Fruit fly (Drosophila melanogaster): ENCODE data around the gene Cpsf6.

Cpsf6 gene

DNA sequence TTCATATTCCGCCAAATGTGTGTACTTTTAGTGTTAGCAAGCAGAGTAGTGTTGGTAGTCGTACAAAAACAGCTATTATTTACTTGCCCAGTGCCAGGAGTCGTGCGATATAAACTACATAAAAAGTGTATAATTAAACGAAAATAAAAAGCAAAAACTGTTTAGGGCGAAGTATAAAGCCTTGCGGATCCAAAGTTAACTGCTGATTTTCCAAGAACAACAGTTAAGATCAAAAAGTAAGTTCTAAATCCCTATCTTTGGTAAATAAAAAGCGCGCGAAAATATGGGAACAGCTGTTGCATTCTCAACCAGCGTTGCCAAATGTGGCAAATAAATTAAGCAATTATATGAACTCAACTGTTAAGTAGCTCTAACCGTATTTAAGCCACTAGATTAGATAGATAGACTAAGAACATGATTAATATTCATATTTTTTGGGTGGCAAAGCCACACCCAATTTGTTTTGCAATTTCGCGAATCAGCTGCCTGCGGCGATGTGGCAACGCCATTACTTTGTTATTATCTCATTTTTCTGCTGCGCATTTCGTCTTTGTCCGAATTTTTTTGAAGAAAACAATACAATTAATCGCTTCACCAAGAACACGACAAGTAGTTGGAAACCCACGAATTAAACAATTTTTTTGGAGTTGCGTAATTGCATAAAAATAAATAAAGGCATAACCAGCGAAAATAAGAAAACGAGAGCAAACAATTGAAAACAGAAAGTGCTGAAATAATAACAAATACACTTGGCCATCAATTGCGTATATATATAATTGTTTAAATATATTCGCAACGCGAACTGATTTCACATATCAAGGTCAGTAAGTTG is 25.2 kb upstream of the Cpsf6 start, which contains the start of the genes Prim1 and CG7083 (continued):
- TF ChIP-seq usp (GFP tag; optimal IDR thresholded peaks at IDR 0.05) (no peak), tai (GFP tag; optimal IDR thresholded peaks at IDR 0.05) (no peak), ey (GFP tag; optimal IDR thresholded peaks at IDR 0.05) (peak; percentile 65), jim (GFP tag; optimal IDR thresholded peaks at IDR 0.05) (no peak), dmrt93B (GFP tag; optimal IDR thresholded peaks at IDR 0.05) (no peak), sv (GFP tag; optimal IDR thresholded peaks at IDR 0.05) (peak; percentile 42), h (GFP tag; optimal IDR thresholded peaks at IDR 0.05) (peak; percentile 75), Dfd (GFP tag; optimal IDR thresholded peaks at IDR 0.05) (no peak), CrebA (GFP tag; optimal IDR thresholded peaks at IDR 0.05; ENCODE audit: borderline replicate concordance) (no peak), brk (GFP tag; optimal IDR thresholded peaks at IDR 0.05) (no peak), GATAd (GFP tag; optimal IDR thresholded peaks at IDR 0.05) (peak; percentile 38), Rel (GFP tag; optimal IDR thresholded peaks at IDR 0.05) (no peak), Rel (tag; optimal IDR thresholded peaks at IDR 0.05) (peak; percentile 96), HLH106 (tag; optimal IDR thresholded peaks at IDR 0.05) (peak; percentile 67), Vsx2 (GFP tag; optimal IDR thresholded peaks at IDR 0.05; ENCODE audit: partially characterized antibody) (no peak), woc (GFP tag; optimal IDR thresholded peaks at IDR 0.05) (peak; percentile 47), fru (GFP tag; optimal IDR thresholded peaks at IDR 0.05) (peak; percentile 83), Hr83 (GFP tag; optimal IDR thresholded peaks at IDR 0.05; ENCODE audit: poor library complexity, severe bottlenecking) (peak; percentile 21)

DNA sequence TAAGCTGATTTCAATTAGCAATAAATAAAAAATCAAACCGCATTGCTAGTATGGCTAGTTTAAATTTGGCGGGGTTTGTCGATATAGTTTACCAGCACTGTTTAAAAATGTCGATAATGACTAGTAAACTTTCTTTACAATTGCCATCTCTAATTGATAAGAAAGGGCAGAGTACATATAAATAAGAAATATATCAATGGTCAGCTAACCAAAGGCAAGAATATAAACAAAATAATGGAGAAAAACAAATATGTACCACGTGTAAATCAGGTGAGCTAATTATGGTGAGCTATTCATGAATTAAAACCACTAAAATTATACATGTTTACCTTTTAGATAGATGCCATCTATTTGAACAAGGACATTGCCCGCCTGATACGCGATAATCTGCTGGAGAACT is 23.6 kb upstream of the Cpsf6 start, which contains the start of gene Pex2:
Gene Pex2, plus strand, starts transcription at position 131 of the 400 bp plus-strand sequence.
- TF ChIP-seq br (GFP tag; optimal IDR thresholded peaks at IDR 0.05) (no peak), HLH106 (tag; optimal IDR thresholded peaks at IDR 0.05) (peak; percentile 9), OdsH (GFP tag; optimal IDR thresholded peaks at IDR 0.05) (peak; percentile 21), sage (GFP tag; optimal IDR thresholded peaks at IDR 0.05) (peak; percentile 33), fru (GFP tag; optimal IDR thresholded peaks at IDR 0.05) (peak; percentile 34), Hnf4 (GFP tag; optimal IDR thresholded peaks at IDR 0.05) (peak; percentile 75), brk (GFP tag; optimal IDR thresholded peaks at IDR 0.05) (peak; percentile 60), psq (GFP tag; optimal IDR thresholded peaks at IDR 0.05) (peak; percentile 22), Mio (GFP tag; optimal IDR thresholded peaks at IDR 0.05) (no peak), GATAd (GFP tag; optimal IDR thresholded peaks at IDR 0.05) (peak; percentile 30), Jra (GFP tag; optimal IDR thresholded peaks at IDR 0.05) (peak; percentile 9)

DNA sequence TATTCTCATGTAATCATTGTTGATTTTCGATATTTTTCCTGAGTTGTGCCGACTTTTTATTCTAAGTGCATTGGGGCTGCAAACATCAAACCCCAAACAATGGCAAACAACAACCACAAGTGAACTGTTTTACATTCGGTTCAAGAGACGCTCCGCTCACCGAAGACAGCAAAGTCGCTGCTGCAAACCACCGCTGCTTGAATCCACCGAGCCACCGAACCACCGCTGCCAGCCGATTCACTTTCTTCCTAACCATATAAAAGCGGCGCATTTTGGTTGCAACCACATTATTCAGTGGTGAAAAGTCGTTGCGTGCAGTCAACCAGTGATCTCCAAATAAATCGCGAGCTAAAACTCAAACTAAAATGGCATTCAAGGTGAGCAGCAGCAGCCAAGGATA is 21.1 kb upstream of the Cpsf6 start, which contains the start of gene Cpr66Cb:
Gene Cpr66Cb, plus strand, starts transcription at position 301 of the 400 bp plus-strand sequence.
- TF ChIP-seq GATAd (GFP tag; optimal IDR thresholded peaks at IDR 0.05) (no peak), tai (GFP tag; optimal IDR thresholded peaks at IDR 0.05) (no peak), usp (GFP tag; optimal IDR thresholded peaks at IDR 0.05) (no peak), Abd-B (GFP tag; optimal IDR thresholded peaks at IDR 0.05) (no peak), h (GFP tag; optimal IDR thresholded peaks at IDR 0.05) (no peak), Hr78 (GFP tag; optimal IDR thresholded peaks at IDR 0.05) (no peak), dmrt93B (GFP tag; optimal IDR thresholded peaks at IDR 0.05) (no peak), Hr83 (GFP tag; optimal IDR thresholded peaks at IDR 0.05; ENCODE audit: poor library complexity, severe bottlenecking) (no peak), HLH106 (tag; optimal IDR thresholded peaks at IDR 0.05) (no peak), Mio (GFP tag; optimal IDR thresholded peaks at IDR 0.05) (no peak)

DNA sequence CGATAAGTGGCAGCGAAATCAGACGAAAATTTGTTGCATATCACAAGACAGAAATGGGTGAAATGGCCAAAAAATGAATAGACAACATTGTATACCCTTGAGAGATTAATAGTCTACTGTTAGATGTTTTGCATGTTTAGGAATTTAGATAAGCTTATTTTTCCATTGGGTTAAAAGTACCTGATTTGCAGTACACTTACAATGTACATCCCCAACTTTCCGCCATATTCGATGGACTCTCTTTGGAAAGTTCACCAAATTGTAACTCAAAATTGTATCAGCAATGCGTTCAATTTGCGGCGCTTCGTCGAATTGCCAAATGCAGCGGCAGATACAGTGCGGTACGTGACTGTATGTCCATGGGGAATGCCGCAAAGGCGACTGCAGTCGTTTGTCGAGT is 19.0 kb upstream of the Cpsf6 start:
- no peak for TF ChIP-seq pan (optimal IDR thresholded peaks at IDR 0.05)
- TF ChIP-seq dmrt93B (GFP tag; optimal IDR thresholded peaks at IDR 0.05), result no peak
- no peak for TF ChIP-seq N (GFP tag; optimal IDR thresholded peaks at IDR 0.05)
- no peak for TF ChIP-seq dsf (GFP tag; optimal IDR thresholded peaks at IDR 0.05; ENCODE audit: borderline replicate concordance)
- TF ChIP-seq brk (GFP tag; optimal IDR thresholded peaks at IDR 0.05), result no peak
- TF ChIP-seq Rel (GFP tag; optimal IDR thresholded peaks at IDR 0.05), result no peak
- TF ChIP-seq Rel (tag; optimal IDR thresholded peaks at IDR 0.05), result no peak
- TF ChIP-seq Abd-B (GFP tag; optimal IDR thresholded peaks at IDR 0.05), result no peak
- no peak for TF ChIP-seq CG9705 (GFP tag; optimal IDR thresholded peaks at IDR 0.05)
- TF ChIP-seq tai (GFP tag; optimal IDR thresholded peaks at IDR 0.05), result no peak
- TF ChIP-seq Hr83 (GFP tag; optimal IDR thresholded peaks at IDR 0.05; ENCODE audit: poor library complexity, severe bottlenecking), result no peak
- no peak for TF ChIP-seq Dif (GFP tag; optimal IDR thresholded peaks at IDR 0.05; ENCODE audit: partially characterized antibody)
